Fruit fly (Drosophila melanogaster): ENCODE measurements around the gene GABPI.

- TF ChIP-seq Myc (optimal IDR thresholded peaks at IDR 0.05) = no peak
- no peak for TF ChIP-seq h (optimal IDR thresholded peaks at IDR 0.05)
- TF ChIP-seq psq (optimal IDR thresholded peaks at IDR 0.05) = no peak
Observed at dm6 chr2L:2987681-2988381, 42.5 kb upstream of the GABPI start, which contains the start of the genes Chd1 and Bem46.
